Fruit fly (Drosophila melanogaster) whole organism, embryonic: Measurements from ENCODE around the gene CG6693.
A peak's percentile ranks its signal among the peaks of the same experiment; 100 is the strongest.

Experiments used
- ATbp ChIP-seq: fragments of 200-800 bp; sonication (Bioruptor generic); optimal IDR thresholded peaks from 2 replicates; lab custom pipeline; 2017; ENCODE audit warnings: missing biosample characterization, mild to moderate bottlenecking, missing genetic modification characterization, missing genetic modification reagents
- CG10565 ChIP-seq: fragments of 200-800 bp; sonication (Bioruptor generic); optimal IDR thresholded peaks from 3 replicates; lab custom pipeline; 2016; ENCODE audit warnings: missing biosample characterization, mild to moderate bottlenecking, missing genetic modification characterization
- CG11723 ChIP-seq: fragments of 200-800 bp; sonication (Bioruptor generic); optimal IDR thresholded peaks from 2 replicates; lab custom pipeline; 2017; ENCODE audit warnings: missing biosample characterization, mild to moderate bottlenecking, missing genetic modification characterization
- CG14860 ChIP-seq: fragments of 200-800 bp; sonication (Bioruptor generic); IDR thresholded peaks from 3 replicates; pipeline ENCODE4 v1.3.6; 2022; ENCODE audit warnings: missing biosample characterization, missing genetic modification characterization; ENCODE audit not compliant: partially characterized antibody
- CG17829 ChIP-seq: fragments of 200-800 bp; optimal IDR thresholded peaks from 2 replicates; lab custom pipeline; 2019; ENCODE audit warnings: missing biosample characterization, mild to moderate bottlenecking, missing genetic modification characterization, moderate library complexity
- CG1832 ChIP-seq: fragments of 200-800 bp; sonication (Bioruptor generic); optimal IDR thresholded peaks from 2 replicates; lab custom pipeline; 2017; ENCODE audit warnings: missing biosample characterization, mild to moderate bottlenecking, missing genetic modification characterization, inconsistent platforms
- CG2712 ChIP-seq: fragments of 200-800 bp; optimal IDR thresholded peaks from 3 replicates; lab custom pipeline; 2019; ENCODE audit warnings: missing biosample characterization, mild to moderate bottlenecking, missing genetic modification characterization, moderate library complexity
- CG3281 ChIP-seq: fragments of 200-800 bp; sonication (Bioruptor generic); optimal IDR thresholded peaks from 3 replicates; lab custom pipeline; 2017; ENCODE audit warnings: missing biosample characterization, mild to moderate bottlenecking, missing genetic modification characterization
- CG33213 ChIP-seq: fragments of 200-800 bp; sonication (Bioruptor generic); optimal IDR thresholded peaks from 3 replicates; lab custom pipeline; 2016; ENCODE audit warnings: missing biosample characterization, missing genetic modification characterization
- CG4707 ChIP-seq: fragments of 200-800 bp; sonication (Bioruptor generic); optimal IDR thresholded peaks from 2 replicates; lab custom pipeline; 2018; ENCODE audit warnings: missing biosample characterization, mild to moderate bottlenecking, missing genetic modification characterization, moderate library complexity
- CG5245 ChIP-seq: fragments of 200-800 bp; sonication (Bioruptor generic); optimal IDR thresholded peaks from 3 replicates; lab custom pipeline; 2016; ENCODE audit warnings: missing biosample characterization, missing genetic modification characterization
- CG7987 ChIP-seq: fragments of 200-800 bp; sonication (Bioruptor generic); optimal IDR thresholded peaks from 2 replicates; lab custom pipeline; 2018; ENCODE audit warnings: missing biosample characterization, mild to moderate bottlenecking, missing genetic modification characterization, moderate library complexity
- CG8290 ChIP-seq, 3 experiments: fragments of 200-800 bp; sonication (Bioruptor generic); optimal IDR thresholded peaks; 2 replicates each; lab custom pipeline; 2016 to 2019; ENCODE audit warnings: missing biosample characterization in 3 of 3, missing genetic modification characterization in 3 of 3, mild to moderate bottlenecking in 2 of 3, moderate library complexity in 1 of 3
- CG8359 ChIP-seq: fragments of 200-800 bp; sonication (Bioruptor generic); optimal IDR thresholded peaks from 2 replicates; lab custom pipeline; 2017; ENCODE audit warnings: missing biosample characterization, mild to moderate bottlenecking, missing genetic modification characterization, borderline replicate concordance
- CG8478 ChIP-seq: fragments of >200 bp; optimal IDR thresholded peaks from 2 replicates; lab custom pipeline; 2018
- CG9797 ChIP-seq: fragments of 200-800 bp; sonication (Bioruptor generic); optimal IDR thresholded peaks from 3 replicates; lab custom pipeline; 2018; ENCODE audit warnings: missing biosample characterization, mild to moderate bottlenecking, missing genetic modification characterization
- CTCF ChIP-seq: fragments of 200-800 bp; sonication (Bioruptor generic); optimal IDR thresholded peaks from 2 replicates; lab custom pipeline; 2017; ENCODE audit warnings: missing biosample characterization, mild to moderate bottlenecking, missing genetic modification characterization, moderate library complexity
- Camta ChIP-seq: fragments of 200-800 bp; sonication (Bioruptor generic); optimal IDR thresholded peaks from 2 replicates; lab custom pipeline; 2016; ENCODE audit warnings: missing biosample characterization, missing genetic modification characterization
- CkIIα-i1 ChIP-seq: fragments of 200-800 bp; sonication (Bioruptor generic); IDR thresholded peaks from 2 replicates; pipeline ENCODE4 v1.3.6; 2022; ENCODE audit warnings: missing biosample characterization, missing genetic modification characterization
- Ets65A ChIP-seq: fragments of 200-800 bp; sonication (Bioruptor generic); peaks from one replicate; lab custom pipeline; 2016; ENCODE audit warnings: missing biosample characterization, missing genetic modification characterization
- Gug ChIP-seq: fragments of 200-800 bp; sonication (Bioruptor generic); IDR thresholded peaks from 4 replicates; pipeline ENCODE4 v1.3.6; 2022; ENCODE audit warnings: missing biosample characterization, missing genetic modification characterization
- HLHmδ ChIP-seq: fragments of 200-800 bp; sonication (Bioruptor generic); optimal IDR thresholded peaks from 2 replicates; lab custom pipeline; 2018; ENCODE audit warnings: missing biosample characterization, mild to moderate bottlenecking, missing genetic modification characterization, moderate library complexity
- Hand ChIP-seq: fragments of 200-800 bp; sonication (Bioruptor generic); optimal IDR thresholded peaks from 2 replicates; lab custom pipeline; 2017; ENCODE audit warnings: mild to moderate bottlenecking, missing biosample characterization, missing genetic modification reagents, missing genetic modification characterization
- Hr78 ChIP-seq, 2 experiments: fragments of 200-800 bp in 1 of 2; fragments of >200 bp in 1 of 2; sonication (Bioruptor generic) in 1 of 2; optimal IDR thresholded peaks; 2 replicates each; lab custom pipeline; 2017 to 2019; ENCODE audit warnings: missing biosample characterization in 2 of 2, missing genetic modification characterization in 2 of 2, mild to moderate bottlenecking in 1 of 2, moderate library complexity in 1 of 2
- Lhr ChIP-seq: fragments of 200-800 bp; sonication (Bioruptor generic); optimal IDR thresholded peaks from 3 replicates; lab custom pipeline; 2017; ENCODE audit warnings: mild to moderate bottlenecking, missing biosample characterization, missing genetic modification reagents, missing genetic modification characterization
- MBD-R2 ChIP-seq: fragments of 200-800 bp; sonication (Bioruptor generic); IDR thresholded peaks from 2 replicates; pipeline ENCODE4 v1.3.6; 2022; ENCODE audit warnings: missing biosample characterization, missing genetic modification characterization
- MESR4 ChIP-seq: fragments of 200-800 bp; sonication (Bioruptor generic); optimal IDR thresholded peaks from 2 replicates; lab custom pipeline; 2018; ENCODE audit warnings: missing biosample characterization, mild to moderate bottlenecking, missing genetic modification characterization, moderate library complexity
- Mad ChIP-seq: fragments of 200-800 bp; sonication (Bioruptor generic); optimal IDR thresholded peaks from 2 replicates; lab custom pipeline; 2016; ENCODE audit warnings: missing biosample characterization, missing genetic modification characterization
- Med ChIP-seq: fragments of 200-800 bp; sonication (Bioruptor generic); peaks from one replicate; lab custom pipeline; 2016; ENCODE audit warnings: missing biosample characterization, missing genetic modification characterization, mild to moderate bottlenecking, inconsistent platforms, moderate library complexity
- Nf-YA ChIP-seq: fragments of 200-800 bp; sonication (Bioruptor generic); IDR thresholded peaks from 2 replicates; pipeline ENCODE4 v1.3.6; 2022; ENCODE audit warnings: missing biosample characterization, missing genetic modification characterization
- Pdp1 ChIP-seq, 2 experiments: fragments of 200-800 bp; sonication (Bioruptor generic); optimal IDR thresholded peaks; 3 replicates each; lab custom pipeline; 2016; ENCODE audit warnings: missing biosample characterization in 2 of 2, missing genetic modification characterization in 2 of 2, mild to moderate bottlenecking in 1 of 2, moderate library complexity in 1 of 2
- Ptx1 ChIP-seq: fragments of 200-800 bp; sonication (Bioruptor generic); IDR thresholded peaks from 2 replicates; pipeline ENCODE4 v1.3.6; 2022; ENCODE audit warnings: missing biosample characterization, missing genetic modification characterization
- Scr ChIP-seq: fragments of 200-800 bp; sonication (Bioruptor generic); IDR thresholded peaks from 2 replicates; pipeline ENCODE4 v1.3.6; 2022; ENCODE audit warnings: missing biosample characterization, missing genetic modification characterization; ENCODE audit not compliant: partially characterized antibody
- Xrp1 ChIP-seq: fragments of 200-800 bp; sonication (Bioruptor generic); IDR thresholded peaks from 2 replicates; pipeline ENCODE4 v1.3.6; 2022; ENCODE audit warnings: missing biosample characterization, missing genetic modification characterization
- ci ChIP-seq: fragments of 200-800 bp; sonication (Bioruptor generic); IDR thresholded peaks from 3 replicates; pipeline ENCODE4 v1.3.6; 2022; ENCODE audit warnings: missing biosample characterization, missing genetic modification characterization
- crc ChIP-seq: fragments of 200-800 bp; sonication (Bioruptor generic); optimal IDR thresholded peaks from 2 replicates; lab custom pipeline; 2016; ENCODE audit warnings: missing biosample characterization, missing genetic modification characterization
- da ChIP-seq: fragments of 200-800 bp; sonication (Bioruptor generic); optimal IDR thresholded peaks from 2 replicates; lab custom pipeline; 2016; ENCODE audit warnings: missing biosample characterization, missing genetic modification characterization
- disco-r ChIP-seq: fragments of 200-800 bp; sonication (Bioruptor generic); optimal IDR thresholded peaks from 2 replicates; lab custom pipeline; 2016; ENCODE audit warnings: missing biosample characterization, missing genetic modification characterization
- dpn ChIP-seq, 2 experiments: fragments of 200-800 bp; sonication (Bioruptor generic); optimal IDR thresholded peaks; 3 replicates each; lab custom pipeline; 2016; ENCODE audit warnings: missing biosample characterization in 2 of 2, missing genetic modification characterization in 2 of 2
- exex ChIP-seq: fragments of 200-800 bp; sonication (Bioruptor generic); optimal IDR thresholded peaks from 4 replicates; lab custom pipeline; 2018; ENCODE audit warnings: missing biosample characterization, mild to moderate bottlenecking, missing genetic modification characterization, moderate library complexity
- eyg ChIP-seq: fragments of 200-800 bp; sonication (Bioruptor generic); optimal IDR thresholded peaks from 3 replicates; lab custom pipeline; 2016; ENCODE audit warnings: missing biosample characterization, missing genetic modification characterization
- jumu ChIP-seq: fragments of 200-800 bp; sonication (Bioruptor generic); optimal IDR thresholded peaks from 3 replicates; lab custom pipeline; 2016; ENCODE audit warnings: missing biosample characterization, missing genetic modification characterization
- kay ChIP-seq: fragments of 200-800 bp; sonication (Bioruptor generic); optimal IDR thresholded peaks from 2 replicates; lab custom pipeline; 2016; ENCODE audit warnings: missing biosample characterization, missing genetic modification characterization
- lmd ChIP-seq: fragments of 200-800 bp; sonication (Bioruptor generic); IDR thresholded peaks from 2 replicates; pipeline ENCODE4 v1.3.6; 2022; ENCODE audit warnings: missing biosample characterization, missing genetic modification characterization
- lola ChIP-seq, 3 experiments: fragments of >200 bp in 2 of 3; fragments of 200-800 bp in 1 of 3; sonication (Bioruptor generic) in 1 of 3; optimal IDR thresholded peaks; 2 replicates each; lab custom pipeline; 2017 to 2019; ENCODE audit warnings: missing biosample characterization in 3 of 3, missing genetic modification characterization in 3 of 3, mild to moderate bottlenecking in 1 of 3, moderate library complexity in 1 of 3
- slou ChIP-seq: fragments of 200-800 bp; sonication (Bioruptor generic); optimal IDR thresholded peaks from 3 replicates; lab custom pipeline; 2016; ENCODE audit warnings: missing biosample characterization, missing genetic modification characterization
- sob ChIP-seq: fragments of 200-800 bp; sonication (Bioruptor generic); IDR thresholded peaks from 2 replicates; pipeline ENCODE4 v1.3.6; 2022; ENCODE audit warnings: missing biosample characterization, missing genetic modification characterization
- unc-4 ChIP-seq: fragments of 200-800 bp; sonication (Bioruptor generic); IDR thresholded peaks from 2 replicates; pipeline ENCODE4 v1.3.6; 2022; ENCODE audit warnings: missing biosample characterization, missing genetic modification characterization; ENCODE audit not compliant: partially characterized antibody
- zen2 ChIP-seq: fragments of 200-800 bp; sonication (Bioruptor generic); IDR thresholded peaks from 3 replicates; pipeline ENCODE4 v1.3.6; 2022; ENCODE audit warnings: missing biosample characterization, missing genetic modification characterization; ENCODE audit not compliant: partially characterized antibody

CG6693 gene

DNA sequence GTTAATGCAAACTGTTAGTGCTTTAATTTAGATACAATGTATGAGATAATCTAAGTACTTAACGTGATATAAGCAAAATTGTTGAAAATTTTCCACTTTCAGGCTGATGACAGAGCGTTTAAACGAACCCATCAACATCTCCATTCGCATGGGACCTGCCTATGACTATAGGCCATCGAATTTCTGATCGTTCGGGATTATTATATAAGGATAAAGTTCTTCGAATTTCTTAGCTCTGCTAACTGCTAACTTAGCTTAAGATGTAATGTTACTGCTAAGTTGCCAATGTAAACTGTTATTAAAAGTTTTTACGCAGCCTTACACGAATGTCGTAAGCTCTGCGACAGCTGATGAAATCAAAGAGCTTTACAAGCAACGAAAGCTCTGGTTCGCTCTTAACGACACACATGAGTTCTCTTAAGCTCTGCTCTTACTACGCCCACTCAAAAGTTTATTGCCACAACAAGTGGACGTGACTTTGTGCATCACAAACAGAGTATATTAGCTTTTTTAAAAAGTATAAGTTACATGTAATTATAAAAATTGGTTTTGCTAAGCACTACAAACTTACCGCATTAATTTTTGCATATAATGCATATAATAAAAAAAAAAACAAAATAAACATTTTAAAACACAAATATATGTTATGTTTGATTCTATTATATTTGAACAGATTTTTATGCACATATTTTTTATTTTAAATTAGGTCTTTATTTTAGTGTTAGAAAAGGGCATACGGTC lies 24.6 kb downstream of the CG6693 start (continued):
- TF ChIP-seq HLHmδ (no peak), Hand (GFP tag; lab: Kevin White, UChicago) (peak; percentile 97), CG8478 (lab: Kevin White, UChicago) (no peak), Scr (GFP tag; lab: Robert Waterston, UW) (no peak), CG17829 (tag; lab: Kevin White, UChicago) (peak; percentile 96), kay (GFP tag; lab: Kevin White, UChicago) (peak; percentile 87), Nf-YA (GFP tag; lab: Robert Waterston, UW) (peak; percentile 96), eyg (GFP tag; lab: Kevin White, UChicago) (no peak), lmd (peak; percentile 99), CG5245 (GFP tag; lab: Kevin White, UChicago) (peak; percentile 91), CG10565 (GFP tag; lab: Kevin White, UChicago) (peak; percentile 77), CkIIα-i1 (GFP tag; lab: Robert Waterston, UW) (peak; percentile 87), Ptx1 (GFP tag; lab: Robert Waterston, UW) (peak; percentile 99), CG11723 (GFP tag; lab: Kevin White, UChicago) (peak; percentile 96), Hr78 (GFP tag; optimal IDR thresholded peaks at IDR 0.05; lab: Kevin White, UChicago) (peak in 1 of 2 experiments; percentile 96), Xrp1 (peak; percentile 98), CG14860 (GFP tag; lab: Robert Waterston, UW) (no peak), Camta (GFP tag; lab: Kevin White, UChicago) (peak; percentile 89), CG1832 (no peak), CG7987 (GFP tag; lab: Kevin White, UChicago) (peak; percentile 93), CG8359 (GFP tag; lab: Kevin White, UChicago) (peak; percentile 93), ATbp (GFP tag; lab: Kevin White, UChicago) (peak; percentile 97), CG8290 (GFP tag; optimal IDR thresholded peaks at IDR 0.05; lab: Kevin White, UChicago) (peak; percentile 91), CG8290 (tag; optimal IDR thresholded peaks at IDR 0.05; lab: Kevin White, UChicago) (peak; percentile 77 to 84), da (GFP tag; lab: Kevin White, UChicago) (peak; percentile 82), slou (peak; percentile 98), Lhr (GFP tag; lab: Kevin White, UChicago) (peak; percentile 93), lola (GFP tag; optimal IDR thresholded peaks at IDR 0.05; lab: Kevin White, UChicago) (peak in 1 of 3 experiments; percentile 97), Mad (GFP tag; lab: Kevin White, UChicago) (peak; percentile 86), CG3281 (GFP tag; lab: Kevin White, UChicago) (peak; percentile 99), dpn (GFP tag; optimal IDR thresholded peaks at IDR 0.05; lab: Kevin White, UChicago) (peak; percentile 96 to 97), exex (tag; lab: Kevin White, UChicago) (peak; percentile 94), Ets65A (GFP tag; lab: Kevin White, UChicago) (peak; percentile 99), CG2712 (tag; lab: Kevin White, UChicago) (peak; percentile 97), Med (GFP tag; lab: Kevin White, UChicago) (peak; percentile 98), zen2 (GFP tag; lab: Robert Waterston, UW) (no peak), Pdp1 (GFP tag; optimal IDR thresholded peaks at IDR 0.05; lab: Kevin White, UChicago) (peak; percentile 83 to 96), CG4707 (peak; percentile 82), MBD-R2 (peak; percentile 94), unc-4 (no peak), disco-r (peak; percentile 31), ci (peak; percentile 96), crc (GFP tag; lab: Kevin White, UChicago) (peak; percentile 65), jumu (GFP tag; lab: Kevin White, UChicago) (peak; percentile 85), sob (GFP tag; lab: Robert Waterston, UW) (peak; percentile 99), CG9797 (GFP tag; lab: Kevin White, UChicago) (peak; percentile 33), MESR4 (GFP tag; lab: Kevin White, UChicago) (peak; percentile 19), CTCF (GFP tag; lab: Kevin White, UChicago) (peak; percentile 67), CG33213 (GFP tag; lab: Kevin White, UChicago) (no peak), Gug (GFP tag; lab: Robert Waterston, UW) (peak; percentile 97)
